Worm (Caenorhabditis elegans): ENCODE measurements around the gene npr-32.
A peak's percentile ranks its signal among the peaks of the same experiment; 100 is the strongest.

Gene npr-32

DNA sequence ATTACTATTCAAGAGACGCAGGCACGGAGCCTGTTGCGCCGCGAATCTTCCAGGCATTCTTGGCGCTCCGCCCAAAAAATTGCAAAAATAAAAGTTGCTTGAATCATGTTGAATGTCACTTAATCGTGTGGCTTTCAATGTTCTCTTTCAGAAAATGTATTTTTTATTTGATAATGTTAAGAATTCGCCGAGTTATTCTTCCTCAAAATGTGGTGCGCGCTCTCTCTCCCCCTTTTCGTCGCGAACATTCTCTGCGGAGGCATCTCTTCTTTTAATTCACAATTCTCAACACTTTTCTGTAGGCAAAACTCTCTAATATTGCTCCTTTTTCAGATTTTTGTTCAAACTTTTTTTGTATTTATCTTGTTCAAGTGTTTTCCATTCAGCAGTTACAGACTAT is 47.5 kb upstream of the npr-32 start (continued):
- TF ChIP-seq nhr-237 (tag; optimal IDR thresholded peaks at IDR 0.05) (peak; percentile 50), elt-3 (tag; optimal IDR thresholded peaks at IDR 0.05) (peak in 1 of 3 experiments; percentile 87), lin-15B (tag; optimal IDR thresholded peaks at IDR 0.05) (peak; percentile 88), mdl-1 (tag; optimal IDR thresholded peaks at IDR 0.05) (peak; percentile 31), fos-1 (tag; optimal IDR thresholded peaks at IDR 0.05) (peak; percentile 91), lin-39 (tag; optimal IDR thresholded peaks at IDR 0.05) (peak; percentile 91), elt-1 (tag; optimal IDR thresholded peaks at IDR 0.05) (peak; percentile 42), ceh-9 (tag; optimal IDR thresholded peaks at IDR 0.05) (no peak), unc-39 (tag; optimal IDR thresholded peaks at IDR 0.05) (no peak), aly-2 (tag; optimal IDR thresholded peaks at IDR 0.05) (no peak), pqm-1 (tag; optimal IDR thresholded peaks at IDR 0.05) (peak; percentile 92), eor-1 (tag; optimal IDR thresholded peaks at IDR 0.05) (peak; percentile 79 to 89), ztf-11 (tag; optimal IDR thresholded peaks at IDR 0.05) (no peak), ceh-16 (tag; optimal IDR thresholded peaks at IDR 0.05) (peak; percentile 3), nhr-67 (tag; optimal IDR thresholded peaks at IDR 0.05) (peak; percentile 22), skn-1 (tag; optimal IDR thresholded peaks at IDR 0.05) (peak; percentile 86), snpc-4 (tag; optimal IDR thresholded peaks at IDR 0.05) (peak; percentile 78), fkh-2 (tag; optimal IDR thresholded peaks at IDR 0.05) (no peak), unc-62 (GFP tag; optimal IDR thresholded peaks at IDR 0.05) (peak; percentile 81)

DNA sequence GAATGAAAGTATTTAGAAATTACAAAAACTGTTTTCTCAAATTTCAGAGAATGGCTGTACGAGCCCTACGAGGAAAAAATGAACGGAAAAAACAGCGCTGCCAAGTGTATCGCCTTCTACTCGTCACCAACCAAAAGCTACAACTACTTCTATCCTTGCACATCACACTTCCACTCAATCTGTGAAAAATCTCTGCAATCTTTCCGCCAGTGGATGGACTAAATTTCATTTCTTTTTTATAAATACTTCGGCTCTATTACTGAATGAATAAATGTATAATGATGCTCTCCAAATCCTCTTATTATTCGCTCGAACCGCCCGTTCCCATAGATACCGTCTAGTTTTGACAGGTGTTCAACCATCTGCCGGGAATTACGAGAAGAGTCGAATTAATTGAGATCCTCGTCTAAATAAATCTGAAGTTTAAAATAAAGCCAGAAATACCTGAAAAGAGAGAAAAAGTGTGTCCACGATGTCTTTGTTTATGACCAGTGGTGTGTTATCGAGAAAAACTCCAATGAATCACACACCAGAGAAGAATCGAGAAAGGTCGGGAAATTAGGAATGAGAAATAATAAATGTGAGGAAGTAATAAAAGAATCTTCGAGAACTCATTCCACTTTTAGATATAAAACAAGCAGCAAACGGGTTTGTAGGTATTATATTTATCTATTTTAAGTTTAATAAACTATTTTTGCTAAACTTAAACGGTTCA is 46.8 kb upstream of the npr-32 start:
- TF ChIP-seq lin-15B (tag; optimal IDR thresholded peaks at IDR 0.05) (no peak), egl-5 (tag; optimal IDR thresholded peaks at IDR 0.05) (no peak), lin-39 (tag; optimal IDR thresholded peaks at IDR 0.05) (no peak), ceh-28 (tag; optimal IDR thresholded peaks at IDR 0.05) (no peak), ama-1 (optimal IDR thresholded peaks at IDR 0.05) (peak; percentile 10), nhr-76 (tag; optimal IDR thresholded peaks at IDR 0.05) (no peak)

DNA sequence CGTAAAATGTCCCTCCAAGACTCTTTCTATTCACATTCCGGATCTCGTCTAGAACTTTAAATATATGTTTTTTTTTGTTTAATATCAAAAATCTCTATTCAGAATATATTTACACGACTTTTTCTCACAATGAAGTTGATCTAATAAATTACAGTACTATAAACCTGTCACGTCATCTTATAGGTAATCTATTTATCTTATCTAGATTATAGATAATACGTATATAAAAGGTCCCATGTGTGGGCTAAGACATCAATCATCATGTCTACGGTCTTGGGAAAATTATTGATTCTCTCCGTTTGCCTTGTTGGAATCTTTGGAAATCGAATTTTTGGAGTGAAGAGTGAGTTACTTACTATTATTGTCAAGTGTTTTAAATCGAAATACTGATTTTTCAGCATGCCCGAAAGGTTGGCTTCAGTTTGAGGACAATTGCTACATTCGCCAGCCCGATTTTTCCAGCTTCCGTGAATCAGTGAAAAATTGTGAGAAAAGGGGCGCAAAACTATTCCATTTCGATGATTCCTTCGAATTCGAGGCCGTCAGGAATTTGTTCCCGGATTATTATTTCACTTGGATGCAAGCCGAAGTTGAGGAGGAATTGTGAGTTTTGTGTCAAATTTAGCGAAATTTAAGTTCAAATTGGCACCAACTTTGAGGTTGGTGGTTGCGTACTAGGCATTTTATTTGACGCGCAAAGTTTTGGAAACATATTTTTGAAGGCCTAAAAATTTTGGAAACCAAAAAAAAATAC is 46.0 kb upstream of the npr-32 start, which contains the start of gene clec-196:
Gene clec-196, plus strand, starts transcription at position 252 of the 754 bp plus-strand sequence.
- TF ChIP-seq daf-12 (tag; optimal IDR thresholded peaks at IDR 0.05) (no peak), ceh-82 (tag; optimal IDR thresholded peaks at IDR 0.05) (no peak), lin-15B (tag; optimal IDR thresholded peaks at IDR 0.05) (no peak), elt-2 (tag; optimal IDR thresholded peaks at IDR 0.05) (no peak), snpc-4 (tag; optimal IDR thresholded peaks at IDR 0.05) (no peak), ZK546.5 (tag; optimal IDR thresholded peaks at IDR 0.05) (no peak), nfya-1 (tag; optimal IDR thresholded peaks at IDR 0.05; ENCODE audit: insufficient read depth) (peak; percentile 52), nhr-25 (tag; optimal IDR thresholded peaks at IDR 0.05) (no peak), mml-1 (tag; optimal IDR thresholded peaks at IDR 0.05) (no peak), nhr-77 (tag; optimal IDR thresholded peaks at IDR 0.05) (no peak), fos-1 (tag; optimal IDR thresholded peaks at IDR 0.05) (no peak), fkh-2 (tag; optimal IDR thresholded peaks at IDR 0.05) (no peak), hmg-11 (tag; optimal IDR thresholded peaks at IDR 0.05) (peak; percentile 19), ztf-11 (tag; optimal IDR thresholded peaks at IDR 0.05) (no peak), nhr-28 (tag; optimal IDR thresholded peaks at IDR 0.05) (no peak), aly-2 (tag; optimal IDR thresholded peaks at IDR 0.05) (no peak), ztf-4 (tag; optimal IDR thresholded peaks at IDR 0.05) (no peak), pqm-1 (tag; optimal IDR thresholded peaks at IDR 0.05) (no peak), unc-62 (GFP tag; optimal IDR thresholded peaks at IDR 0.05) (no peak), R02D3.7 (tag; optimal IDR thresholded peaks at IDR 0.05) (no peak), ama-1 (optimal IDR thresholded peaks at IDR 0.05) (peak; percentile 14), nhr-23 (tag; optimal IDR thresholded peaks at IDR 0.05) (no peak), pha-4 (tag; optimal IDR thresholded peaks at IDR 0.05) (no peak)

Data from whole organism, L3 larva.